Fruit fly (Drosophila melanogaster): ENCODE measurements around the gene CG16700.

CG16700 gene

dm6 chrX:17090585-17090984 lies 1.1 kb upstream of the CG16700 start (continued):
- TF ChIP-seq pnt (GFP tag; optimal IDR thresholded peaks at IDR 0.05) (no peak), CG11456 (GFP tag; IDR thresholded peaks at IDR 0.05) (no peak), ranshi (GFP tag; IDR thresholded peaks at IDR 0.05) (0 out of 2 replicates have a peak, but pooled peaks have one; percentile 9), ind (GFP tag; optimal IDR thresholded peaks at IDR 0.05) (no peak), CG8924 (tag; optimal IDR thresholded peaks at IDR 0.05) (no peak), Abd-B (GFP tag; optimal IDR thresholded peaks at IDR 0.05) (no peak), Xrp1 (GFP tag; IDR thresholded peaks at IDR 0.05) (peak; percentile 24; the same call in 1 of the 2 replicates), CG12769 (tag; optimal IDR thresholded peaks at IDR 0.05) (no peak), Mes4 (GFP tag; optimal IDR thresholded peaks at IDR 0.05) (no peak), cg (GFP tag; optimal IDR thresholded peaks at IDR 0.05) (no peak), bsh (GFP tag; optimal IDR thresholded peaks at IDR 0.05) (peak in 1 of 2 experiments; percentile 30), CG11696 (GFP tag; IDR thresholded peaks at IDR 0.05) (no peak), CG14965 (GFP tag; optimal IDR thresholded peaks at IDR 0.05; ENCODE audit: borderline replicate concordance) (no peak), TFAM (GFP tag; optimal IDR thresholded peaks at IDR 0.05) (no peak), sima (GFP tag; optimal IDR thresholded peaks at IDR 0.05) (no peak), shn (GFP tag; optimal IDR thresholded peaks at IDR 0.05) (no peak), tin (GFP tag; optimal IDR thresholded peaks at IDR 0.05) (no peak), CG12391 (tag; optimal IDR thresholded peaks at IDR 0.05) (peak; percentile 28), usp (GFP tag; optimal IDR thresholded peaks at IDR 0.05) (no peak)

dm6 chrX:17093431-17093830 lies 1.8 kb downstream of the CG16700 start:
- no peak for TF ChIP-seq CG4854 (GFP tag; optimal IDR thresholded peaks at IDR 0.05)
- no peak for TF ChIP-seq Bdp1 (GFP tag; optimal IDR thresholded peaks at IDR 0.05)
- peak; percentile 50 for TF ChIP-seq D19B (GFP tag; optimal IDR thresholded peaks at IDR 0.05)
- peak; percentile 9; the same call in 1 of the 2 replicates for TF ChIP-seq lmd (GFP tag; IDR thresholded peaks at IDR 0.05)
- TF ChIP-seq CG8944 (GFP tag; optimal IDR thresholded peaks at IDR 0.05): no peak
- no peak for TF ChIP-seq eyg (GFP tag; optimal IDR thresholded peaks at IDR 0.05)
- peak; percentile 71 for TF ChIP-seq Med (GFP tag)
- 0 out of 3 replicates have a peak, but pooled peaks have one; percentile 6 for TF ChIP-seq CG11695 (GFP tag; IDR thresholded peaks at IDR 0.05)
- peak; percentile 1 for TF ChIP-seq ftz-f1 (GFP tag; optimal IDR thresholded peaks at IDR 0.05)
- 0 out of 2 replicates have a peak, but pooled peaks have one; percentile 16 for TF ChIP-seq Rfx (GFP tag; IDR thresholded peaks at IDR 0.05)
- peak; percentile 13; the same call in 1 of the 2 replicates for TF ChIP-seq CG32532 (GFP tag; IDR thresholded peaks at IDR 0.05)
- peak; percentile 62 for TF ChIP-seq crol (GFP tag; IDR thresholded peaks at IDR 0.05)
- peak; percentile 11; the same call in 1 of the 2 replicates for TF ChIP-seq CG10366 (GFP tag; IDR thresholded peaks at IDR 0.05)

dm6 chrX:17093900-17094446 lies 2.3 kb downstream of the CG16700 start:
- TF ChIP-seq ranshi (GFP tag; IDR thresholded peaks at IDR 0.05) (no peak), CG18476 (GFP tag; optimal IDR thresholded peaks at IDR 0.05) (no peak), Gsc (GFP tag; IDR thresholded peaks at IDR 0.05) (no peak), CG11504 (tag; optimal IDR thresholded peaks at IDR 0.05) (no peak), CG15514 (GFP tag; optimal IDR thresholded peaks at IDR 0.05) (no peak), GATAe (GFP tag; conservative IDR thresholded peaks at IDR 0.05) (0 out of 2 replicates have a peak, but pooled peaks have one; percentile 11), Jarid2 (GFP tag; optimal IDR thresholded peaks at IDR 0.05) (no peak), mirr (GFP tag; optimal IDR thresholded peaks at IDR 0.05) (peak; percentile 18), en (GFP tag; optimal IDR thresholded peaks at IDR 0.05) (no peak), pho (GFP tag; optimal IDR thresholded peaks at IDR 0.05) (no peak), CG18599 (GFP tag; optimal IDR thresholded peaks at IDR 0.05) (peak; percentile 19), grn (GFP tag; optimal IDR thresholded peaks at IDR 0.05) (peak; percentile 55), Scr (GFP tag; IDR thresholded peaks at IDR 0.05; ENCODE audit: partially characterized antibody) (no peak), dmrt11E (tag; optimal IDR thresholded peaks at IDR 0.05) (no peak), croc (GFP tag; conservative IDR thresholded peaks at IDR 0.05) (no peak), CG6254 (GFP tag; optimal IDR thresholded peaks at IDR 0.05) (peak; percentile 53), fd102C (GFP tag; optimal IDR thresholded peaks at IDR 0.05) (no peak), Ets65A (GFP tag) (no peak), D19B (GFP tag; optimal IDR thresholded peaks at IDR 0.05) (peak; percentile 11), CG10654 (GFP tag; optimal IDR thresholded peaks at IDR 0.05) (no peak)
